Fruit fly (Drosophila melanogaster) whole organism, embryonic: ENCODE results near the gene CG8379.
A peak's percentile ranks its signal among the peaks of the same experiment; 100 is the strongest.

ENCODE experiments used
- Ada2b ChIP-seq: fragments of 200-800 bp; sonication (Bioruptor generic); IDR thresholded peaks from 2 replicates; pipeline ENCODE4 v1.3.6; 2022; ENCODE audit warnings: missing biosample characterization, missing genetic modification characterization
- Antp ChIP-seq: fragments of 200-800 bp; sonication (Bioruptor generic); optimal IDR thresholded peaks from 3 replicates; lab custom pipeline; 2016; ENCODE audit warnings: missing biosample characterization, missing genetic modification characterization
- BtbVII ChIP-seq: fragments of 200-800 bp; sonication (Bioruptor generic); optimal IDR thresholded peaks from 3 replicates; lab custom pipeline; 2017; ENCODE audit warnings: missing biosample characterization, mild to moderate bottlenecking, missing genetic modification characterization
- CG11504 ChIP-seq: fragments of 200-800 bp; sonication (Bioruptor generic); optimal IDR thresholded peaks from 3 replicates; lab custom pipeline; 2019; ENCODE audit warnings: missing biosample characterization, mild to moderate bottlenecking, missing genetic modification characterization, moderate library complexity
- CG12391 ChIP-seq: fragments of 200-800 bp; sonication (Bioruptor generic); optimal IDR thresholded peaks from 3 replicates; lab custom pipeline; 2018; ENCODE audit warnings: missing biosample characterization, mild to moderate bottlenecking, missing genetic modification characterization, moderate library complexity
- CG12769 ChIP-seq: fragments of 200-800 bp; sonication (Bioruptor generic); optimal IDR thresholded peaks from 2 replicates; lab custom pipeline; 2019; ENCODE audit warnings: missing biosample characterization, mild to moderate bottlenecking, missing genetic modification characterization, moderate library complexity
- CG13296 ChIP-seq: fragments of 200-800 bp; sonication (Bioruptor generic); optimal IDR thresholded peaks from 3 replicates; lab custom pipeline; 2018; ENCODE audit warnings: missing biosample characterization, mild to moderate bottlenecking, missing genetic modification characterization
- CG14014 ChIP-seq: fragments of 200-800 bp; sonication (Bioruptor generic); IDR thresholded peaks from 2 replicates; pipeline ENCODE4 v1.3.6; 2022; ENCODE audit warnings: missing biosample characterization, missing genetic modification characterization
- CG14441 ChIP-seq: fragments of 200-800 bp; sonication (Bioruptor generic); IDR thresholded peaks from 2 replicates; pipeline ENCODE4 v1.3.6; 2022; ENCODE audit warnings: missing biosample characterization, missing genetic modification characterization
- CG14965 ChIP-seq: fragments of 200-800 bp; sonication (Bioruptor generic); optimal IDR thresholded peaks from 2 replicates; lab custom pipeline; 2016; ENCODE audit warnings: missing biosample characterization, missing genetic modification characterization, borderline replicate concordance
- CG15696 ChIP-seq: fragments of 200-800 bp; sonication (Bioruptor generic); optimal IDR thresholded peaks from 2 replicates; lab custom pipeline; 2019; ENCODE audit warnings: missing biosample characterization, mild to moderate bottlenecking, missing genetic modification characterization, moderate library complexity
- CG17361 ChIP-seq: fragments of 200-800 bp; sonication (Bioruptor generic); IDR thresholded peaks from 3 replicates; pipeline ENCODE4 v1.3.6; 2022; ENCODE audit warnings: missing biosample characterization, missing genetic modification characterization
- CG2199 ChIP-seq: fragments of 200-800 bp; sonication (Bioruptor generic); IDR thresholded peaks from 3 replicates; pipeline ENCODE4 v1.3.6; 2022; ENCODE audit warnings: missing biosample characterization, missing genetic modification characterization
- CG31365 ChIP-seq: fragments of 200-800 bp; sonication (Bioruptor generic); optimal IDR thresholded peaks from 2 replicates; lab custom pipeline; 2018; ENCODE audit warnings: missing biosample characterization, mild to moderate bottlenecking, missing genetic modification characterization
- CG32767 ChIP-seq: fragments of 200-800 bp; sonication (Bioruptor generic); IDR thresholded peaks from 2 replicates; pipeline ENCODE4 v1.3.6; 2022; ENCODE audit warnings: missing biosample characterization, missing genetic modification characterization
- CG3407 ChIP-seq: fragments of 200-800 bp; sonication (Bioruptor generic); optimal IDR thresholded peaks from 2 replicates; lab custom pipeline; 2018; ENCODE audit warnings: missing biosample characterization, mild to moderate bottlenecking, missing genetic modification characterization
- CG4404 ChIP-seq: fragments of 200-800 bp; sonication (Bioruptor generic); IDR thresholded peaks from 2 replicates; pipeline ENCODE4 v1.3.6; 2022; ENCODE audit warnings: missing biosample characterization, missing genetic modification characterization
- CG4707 ChIP-seq: fragments of 200-800 bp; sonication (Bioruptor generic); optimal IDR thresholded peaks from 2 replicates; lab custom pipeline; 2018; ENCODE audit warnings: missing biosample characterization, mild to moderate bottlenecking, missing genetic modification characterization, moderate library complexity
- CG6272 ChIP-seq: fragments of 200-800 bp; sonication (Bioruptor generic); IDR thresholded peaks from 2 replicates; pipeline ENCODE4 v1.3.6; 2022; ENCODE audit warnings: missing biosample characterization, missing genetic modification characterization
- CG7786 ChIP-seq: fragments of 200-800 bp; sonication (Bioruptor generic); optimal IDR thresholded peaks from 2 replicates; lab custom pipeline; 2016; ENCODE audit warnings: missing biosample characterization, missing genetic modification characterization
- CG9876 ChIP-seq: fragments of 200-800 bp; sonication (Bioruptor generic); optimal IDR thresholded peaks from 2 replicates; lab custom pipeline; 2016; ENCODE audit warnings: missing biosample characterization, missing genetic modification characterization
- CG9932 ChIP-seq: fragments of 200-800 bp; sonication (Bioruptor generic); IDR thresholded peaks from 2 replicates; pipeline ENCODE4 v1.3.6; 2022; ENCODE audit warnings: missing biosample characterization, missing genetic modification characterization
- CkIIα-i1 ChIP-seq: fragments of 200-800 bp; sonication (Bioruptor generic); IDR thresholded peaks from 2 replicates; pipeline ENCODE4 v1.3.6; 2022; ENCODE audit warnings: missing biosample characterization, missing genetic modification characterization
- Doc3 ChIP-seq: fragments of 200-800 bp; sonication (Bioruptor generic); IDR thresholded peaks from 3 replicates; pipeline ENCODE4 v1.3.6; 2022; ENCODE audit warnings: missing biosample characterization, missing genetic modification characterization; ENCODE audit not compliant: partially characterized antibody
- Gug ChIP-seq: fragments of 200-800 bp; sonication (Bioruptor generic); IDR thresholded peaks from 4 replicates; pipeline ENCODE4 v1.3.6; 2022; ENCODE audit warnings: missing biosample characterization, missing genetic modification characterization
- Kr ChIP-seq: fragments of 200-800 bp; sonication (Bioruptor generic); optimal IDR thresholded peaks from 2 replicates; lab custom pipeline; 2017; ENCODE audit warnings: missing biosample characterization, mild to moderate bottlenecking, missing genetic modification characterization
- NC2α ChIP-seq: fragments of 200-800 bp; sonication (Bioruptor generic); optimal IDR thresholded peaks from 2 replicates; lab custom pipeline; 2016; ENCODE audit warnings: missing biosample characterization, missing genetic modification characterization
- Oli ChIP-seq: fragments of 200-800 bp; sonication (Bioruptor generic); optimal IDR thresholded peaks from 2 replicates; lab custom pipeline; 2018; ENCODE audit warnings: missing biosample characterization, mild to moderate bottlenecking, missing genetic modification characterization, moderate library complexity
- PHDP ChIP-seq: fragments of 200-800 bp; sonication (Bioruptor generic); optimal IDR thresholded peaks from 3 replicates; lab custom pipeline; 2018; ENCODE audit warnings: missing biosample characterization, mild to moderate bottlenecking, missing genetic modification characterization, moderate library complexity
- Sox100B ChIP-seq: fragments of 200-800 bp; sonication (Bioruptor generic); optimal IDR thresholded peaks from 3 replicates; lab custom pipeline; 2018; ENCODE audit warnings: missing biosample characterization, mild to moderate bottlenecking, missing genetic modification characterization
- TFAM ChIP-seq: fragments of 200-800 bp; sonication (Bioruptor generic); optimal IDR thresholded peaks from 2 replicates; lab custom pipeline; 2017; ENCODE audit warnings: missing biosample characterization, missing genetic modification characterization, inconsistent platforms
- Xrp1 ChIP-seq: fragments of 200-800 bp; sonication (Bioruptor generic); IDR thresholded peaks from 2 replicates; pipeline ENCODE4 v1.3.6; 2022; ENCODE audit warnings: missing biosample characterization, missing genetic modification characterization
- ap ChIP-seq: fragments of 200-800 bp; sonication (Bioruptor generic); IDR thresholded peaks from 2 replicates; pipeline ENCODE4 v1.3.6; 2022; ENCODE audit warnings: missing biosample characterization, missing genetic modification characterization
- ato ChIP-seq: fragments of 200-800 bp; sonication (Bioruptor generic); IDR thresholded peaks from 2 replicates; pipeline ENCODE4 v1.3.6; 2022; ENCODE audit warnings: missing biosample characterization, missing genetic modification characterization; ENCODE audit not compliant: partially characterized antibody
- croc ChIP-seq: fragments of 200-800 bp; sonication (Bioruptor generic); conservative IDR thresholded peaks from 3 replicates; pipeline ENCODE4 v1.3.6; 2022; ENCODE audit warnings: missing biosample characterization, missing genetic modification characterization
- dati ChIP-seq: fragments of 200-800 bp; sonication (Bioruptor generic); IDR thresholded peaks from 2 replicates; pipeline ENCODE4 v1.3.6; 2022; ENCODE audit warnings: missing biosample characterization, missing genetic modification characterization
- disco-r ChIP-seq: fragments of 200-800 bp; sonication (Bioruptor generic); optimal IDR thresholded peaks from 2 replicates; lab custom pipeline; 2016; ENCODE audit warnings: missing biosample characterization, missing genetic modification characterization
- esg ChIP-seq: fragments of 200-800 bp; sonication (Bioruptor generic); conservative IDR thresholded peaks from 2 replicates; pipeline ENCODE4 v1.3.6; 2022; ENCODE audit warnings: missing biosample characterization, missing genetic modification characterization
- gcm ChIP-seq: fragments of 200-800 bp; sonication (Bioruptor generic); optimal IDR thresholded peaks from 2 replicates; lab custom pipeline; 2019; ENCODE audit warnings: missing biosample characterization, mild to moderate bottlenecking, missing genetic modification characterization, moderate library complexity
- ham ChIP-seq: fragments of 200-800 bp; sonication (Bioruptor generic); IDR thresholded peaks from 2 replicates; pipeline ENCODE4 v1.3.6; 2022; ENCODE audit warnings: missing biosample characterization, missing genetic modification characterization
- hkb ChIP-seq, 2 experiments: fragments of 200-800 bp in 1 of 2; fragments of >200 bp in 1 of 2; sonication (Bioruptor generic) in 1 of 2; IDR thresholded peaks in 1 of 2; optimal IDR thresholded peaks in 1 of 2; 2 replicates each; pipeline versions ENCODE4 v1.3.6 to Lab custom; 2017 to 2022; ENCODE audit warnings: missing biosample characterization in 1 of 2, missing genetic modification characterization in 1 of 2
- mam ChIP-seq: fragments of 200-800 bp; sonication (Bioruptor generic); optimal IDR thresholded peaks from 3 replicates; lab custom pipeline; 2016; ENCODE audit warnings: missing biosample characterization, missing genetic modification characterization
- pzg ChIP-seq: fragments of 200-800 bp; sonication (Bioruptor generic); optimal IDR thresholded peaks from 3 replicates; lab custom pipeline; 2018; ENCODE audit warnings: missing biosample characterization, mild to moderate bottlenecking, missing genetic modification characterization, moderate library complexity
- ro ChIP-seq: fragments of 200-800 bp; sonication (Bioruptor generic); IDR thresholded peaks from 2 replicates; pipeline ENCODE4 v1.3.6; 2022; ENCODE audit warnings: missing biosample characterization, missing genetic modification characterization
- stc ChIP-seq: fragments of 200-800 bp; sonication (Bioruptor generic); IDR thresholded peaks from 2 replicates; pipeline ENCODE4 v1.3.6; 2022; ENCODE audit warnings: missing biosample characterization, missing genetic modification characterization
- toy ChIP-seq: fragments of 200-800 bp; sonication (Bioruptor generic); IDR thresholded peaks from 2 replicates; pipeline ENCODE4 v1.3.6; 2022; ENCODE audit warnings: missing biosample characterization, missing genetic modification characterization
- trem ChIP-seq: fragments of 200-800 bp; optimal IDR thresholded peaks from 3 replicates; lab custom pipeline; 2019; ENCODE audit warnings: missing biosample characterization, mild to moderate bottlenecking, missing genetic modification characterization, moderate library complexity
- usp ChIP-seq: fragments of >200 bp; optimal IDR thresholded peaks from 2 replicates; lab custom pipeline; 2017; ENCODE audit warnings: missing biosample characterization, missing genetic modification characterization
- wek ChIP-seq: fragments of 200-800 bp; sonication (Bioruptor generic); optimal IDR thresholded peaks from 3 replicates; lab custom pipeline; 2018; ENCODE audit warnings: missing biosample characterization, mild to moderate bottlenecking, missing genetic modification characterization, moderate library complexity
- zen ChIP-seq: fragments of 200-800 bp; sonication (Bioruptor generic); optimal IDR thresholded peaks from 3 replicates; lab custom pipeline; 2018; ENCODE audit warnings: missing biosample characterization, mild to moderate bottlenecking, missing genetic modification characterization, moderate library complexity

Gene CG8379

DNA sequence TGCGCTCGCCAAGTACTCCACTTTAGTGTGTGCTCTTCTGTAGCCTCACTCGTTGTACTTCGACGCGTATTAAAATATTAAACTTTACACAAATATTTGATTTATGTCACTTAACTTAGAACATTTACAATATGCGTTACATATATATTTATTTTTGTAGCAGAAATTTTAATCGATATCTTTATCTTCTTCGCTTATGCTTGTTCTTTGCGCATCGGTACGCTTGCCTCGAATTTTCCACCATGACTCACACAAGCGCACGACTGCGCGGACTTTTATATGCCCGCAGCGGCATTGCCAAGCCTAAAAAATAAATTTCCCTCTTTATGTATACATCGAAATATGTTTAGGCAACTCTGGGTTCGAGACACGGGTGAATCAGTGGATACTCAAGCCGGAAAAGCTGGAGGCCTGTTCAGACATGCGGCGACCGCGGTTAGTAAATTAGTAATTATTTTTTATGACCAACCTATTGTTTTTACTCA is 3.7 kb upstream of the CG8379 start, which contains the start of gene aqz:
TSS of gene aqz (minus strand) at position 255 of the 485 bp plus-strand sequence.
- TF ChIP-seq CG32767 (GFP tag; lab: Robert Waterston, UW) = peak; percentile 98
- peak; percentile 67 for TF ChIP-seq CG9932 (GFP tag; lab: Robert Waterston, UW)
- TF ChIP-seq hkb (optimal IDR thresholded peaks at IDR 0.05; lab: Kevin White, UChicago) = peak; percentile 27
- peak; percentile 63 for TF ChIP-seq hkb (GFP tag; IDR thresholded peaks at IDR 0.05; lab: Robert Waterston, UW)
- TF ChIP-seq CkIIα-i1 (GFP tag; lab: Robert Waterston, UW) = no peak
- peak; percentile 42 for TF ChIP-seq gcm (GFP tag; lab: Kevin White, UChicago)
- TF ChIP-seq CG7786 = no peak
- peak; percentile 64 for TF ChIP-seq mam (GFP tag; lab: Kevin White, UChicago)
- peak; percentile 43; the same call in 1 of the 2 replicates for TF ChIP-seq stc (GFP tag; lab: Robert Waterston, UW)
- TF ChIP-seq zen (tag; lab: Kevin White, UChicago) = peak; percentile 80
- TF ChIP-seq ham (GFP tag; lab: Robert Waterston, UW) = peak; percentile 49; the same call in 1 of the 2 replicates
- TF ChIP-seq CG14441 (GFP tag; lab: Robert Waterston, UW) = peak; percentile 33; the same call in 1 of the 2 replicates
- TF ChIP-seq Gug (GFP tag; lab: Robert Waterston, UW) = peak; percentile 21; the same call in 1 of the 4 replicates
- TF ChIP-seq CG13296 (GFP tag; lab: Kevin White, UChicago) = peak; percentile 69
- TF ChIP-seq pzg (GFP tag; lab: Kevin White, UChicago) = peak; percentile 98
- TF ChIP-seq wek (GFP tag; lab: Kevin White, UChicago) = peak; percentile 60
- TF ChIP-seq Oli (tag; lab: Kevin White, UChicago) = no peak
- no peak for TF ChIP-seq esg (GFP tag; lab: Robert Waterston, UW)
- TF ChIP-seq dati (GFP tag; lab: Robert Waterston, UW) = 0 out of 2 replicates have a peak, but pooled peaks have one; percentile 33
- TF ChIP-seq PHDP = peak; percentile 19
- TF ChIP-seq Ada2b = peak; percentile 24; the same call in 1 of the 2 replicates
- peak; percentile 1 for TF ChIP-seq CG3407
- TF ChIP-seq croc (GFP tag; lab: Robert Waterston, UW) = no peak
- TF ChIP-seq CG12391 (tag; lab: Kevin White, UChicago) = peak; percentile 70
- peak; percentile 39; the same call in 1 of the 2 replicates for TF ChIP-seq CG6272 (GFP tag; lab: Robert Waterston, UW)
- no peak for TF ChIP-seq Kr (GFP tag; lab: Kevin White, UChicago)
- TF ChIP-seq Sox100B (GFP tag; lab: Kevin White, UChicago) = no peak
- peak; percentile 80 for TF ChIP-seq CG11504
- peak; percentile 52; the same call in 1 of the 3 replicates for TF ChIP-seq CG17361 (GFP tag; lab: Robert Waterston, UW)
- no peak for TF ChIP-seq toy (GFP tag; lab: Robert Waterston, UW)
- TF ChIP-seq CG4404 = no peak
- no peak for TF ChIP-seq CG14965 (GFP tag; lab: Kevin White, UChicago)
- no peak for TF ChIP-seq Doc3 (GFP tag; lab: Robert Waterston, UW)
- TF ChIP-seq CG9876 = peak; percentile 40
- peak; percentile 22 for TF ChIP-seq BtbVII (GFP tag; lab: Kevin White, UChicago)
- no peak for TF ChIP-seq disco-r (GFP tag; lab: Kevin White, UChicago)
- TF ChIP-seq ato (GFP tag; lab: Robert Waterston, UW) = 0 out of 2 replicates have a peak, but pooled peaks have one; percentile 67
- TF ChIP-seq CG12769 = peak; percentile 81
- peak; percentile 54 for TF ChIP-seq CG31365
- TF ChIP-seq ro (GFP tag; lab: Robert Waterston, UW) = no peak
- TF ChIP-seq CG14014 (GFP tag; lab: Robert Waterston, UW) = peak; percentile 60; the same call in 1 of the 2 replicates
- peak; percentile 80 for TF ChIP-seq trem (tag; lab: Kevin White, UChicago)
- TF ChIP-seq ap (GFP tag; lab: Robert Waterston, UW) = no peak
- no peak for TF ChIP-seq CG15696
- no peak for TF ChIP-seq usp (GFP tag; lab: Kevin White, UChicago)
- TF ChIP-seq NC2α (GFP tag; lab: Kevin White, UChicago) = peak; percentile 91
- TF ChIP-seq CG4707 (GFP tag; lab: Kevin White, UChicago) = peak; percentile 63
- peak; percentile 95; the same call in 2 of the 3 replicates for TF ChIP-seq CG2199
- peak; percentile 38; the same call in 1 of the 2 replicates for TF ChIP-seq Xrp1 (GFP tag; lab: Robert Waterston, UW)
- no peak for TF ChIP-seq TFAM (GFP tag; lab: Kevin White, UChicago)
- TF ChIP-seq Antp (GFP tag; lab: Kevin White, UChicago) = peak; percentile 61
